Fruit fly (Drosophila melanogaster): ENCODE measurements around the gene Ho.

Gene Ho

dm6 chr3R:11721593-11721992 lies 42.0 kb downstream of the Ho start, which contains the start of gene CG12594:
TSS of gene CG12594 (plus strand) at chr3R:11721734.
- TF ChIP-seq insv (optimal IDR thresholded peaks at IDR 0.05): no peak
- TF ChIP-seq Sin3A (optimal IDR thresholded peaks at IDR 0.05): no peak
- no peak for TF ChIP-seq h (optimal IDR thresholded peaks at IDR 0.05)
- TF ChIP-seq ttk (optimal IDR thresholded peaks at IDR 0.05): no peak
- TF ChIP-seq Myc (optimal IDR thresholded peaks at IDR 0.05): no peak
- no peak for TF ChIP-seq psq (optimal IDR thresholded peaks at IDR 0.05)

Measured in Kc167 (cell line).